Worm (Caenorhabditis elegans) whole organism, L4 larva: ENCODE results near the gene F22B3.7.
A peak's percentile ranks its signal among the peaks of the same experiment; 100 is the strongest.

Experiments
- D1046.2 ChIP-seq: fragments of 200-800 bp; sonication (Bioruptor generic); IDR thresholded peaks from 2 replicates; pipeline ENCODE4 v1.3.6; 2022; ENCODE audit warnings: missing genetic modification characterization, missing compliant biosample characterization
- F26F4.8 ChIP-seq: fragments of 200-800 bp; sonication (Bioruptor generic); conservative IDR thresholded peaks from 2 replicates; pipeline ENCODE4 v1.3.6; 2022; ENCODE audit warnings: missing genetic modification characterization, missing compliant biosample characterization
- F44E2.7 ChIP-seq: fragments of 200-800 bp; sonication (Bioruptor generic); IDR thresholded peaks from 2 replicates; pipeline ENCODE4 v2.1.2; 2022; ENCODE audit warnings: missing genetic modification characterization, missing compliant biosample characterization
- F49E8.2 ChIP-seq: sonication (generic microtip); optimal IDR thresholded peaks from 2 replicates; lab custom pipeline; 2016; ENCODE audit warnings: missing compliant biosample characterization, mild to moderate bottlenecking, missing genetic modification characterization, borderline replicate concordance
- Y105C5A.15 ChIP-seq: fragments of 200-800 bp; sonication (Bioruptor generic); IDR thresholded peaks from 2 replicates; pipeline ENCODE4 v1.3.6; 2022; ENCODE audit warnings: missing genetic modification characterization, missing compliant biosample characterization
- Y48G9A.11 ChIP-seq: fragments of 200-800 bp; sonication (Bioruptor generic); IDR thresholded peaks from 2 replicates; pipeline ENCODE4 v1.3.6; 2022; ENCODE audit warnings: missing genetic modification reagents, missing genetic modification characterization, missing compliant biosample characterization
- ZK546.5 ChIP-seq, 2 experiments: sonication (generic microtip); optimal IDR thresholded peaks; 2 replicates each; lab custom pipeline; 2017; ENCODE audit warnings: missing biosample characterization in 2 of 2, missing genetic modification characterization in 2 of 2
- aha-1 ChIP-seq: fragments of 150-350 bp; peaks from one replicate; lab custom pipeline; 2014; ENCODE audit warnings: missing biosample characterization, missing genetic modification characterization
- arid-1 ChIP-seq: fragments of 200-800 bp; sonication (Bioruptor generic); conservative IDR thresholded peaks from 2 replicates; pipeline ENCODE4 v1.3.6; 2022; ENCODE audit warnings: missing genetic modification reagents, missing genetic modification characterization, missing compliant biosample characterization
- ceh-62 ChIP-seq: sonication (generic microtip); optimal IDR thresholded peaks from 2 replicates; lab custom pipeline; 2017; ENCODE audit warnings: missing biosample characterization, missing genetic modification characterization
- ces-1 ChIP-seq: fragments of 150-350 bp; sonication (generic microtip); optimal IDR thresholded peaks from 4 replicates; lab custom pipeline; 2014; ENCODE audit warnings: missing biosample characterization, missing genetic modification reagents, missing genetic modification characterization
- ctbp-1 ChIP-seq: fragments of 200-800 bp; sonication (Bioruptor generic); IDR thresholded peaks from 2 replicates; pipeline ENCODE4 v1.3.6; 2022; ENCODE audit warnings: missing genetic modification reagents, missing genetic modification characterization, missing compliant biosample characterization
- daf-19 ChIP-seq: fragments of 200-800 bp; sonication (Bioruptor generic); conservative IDR thresholded peaks from 2 replicates; pipeline ENCODE4 v1.3.6; 2022; ENCODE audit warnings: missing genetic modification characterization, missing compliant biosample characterization
- dmd-8 ChIP-seq: fragments of 200-800 bp; sonication (Bioruptor generic); IDR thresholded peaks from 2 replicates; pipeline ENCODE4 v1.3.6; 2022; ENCODE audit warnings: missing genetic modification characterization, missing compliant biosample characterization
- duxl-1 ChIP-seq: sonication (generic microtip); optimal IDR thresholded peaks from 2 replicates; lab custom pipeline; 2016; ENCODE audit warnings: mild to moderate bottlenecking, missing genetic modification characterization, moderate library complexity, missing compliant biosample characterization; ENCODE audit not compliant: poor library complexity
- dve-1 ChIP-seq: sonication (generic microtip); optimal IDR thresholded peaks from 2 replicates; lab custom pipeline; 2017; ENCODE audit warnings: antibody characterized with exemption, mild to moderate bottlenecking, missing genetic modification characterization, missing compliant biosample characterization; ENCODE audit not compliant: insufficient read depth
- hlh-30 ChIP-seq: sonication (generic microtip); optimal IDR thresholded peaks from 2 replicates; lab custom pipeline; 2017; ENCODE audit warnings: antibody characterized with exemption, mild to moderate bottlenecking, missing genetic modification characterization, missing compliant biosample characterization; ENCODE audit not compliant: insufficient read depth
- hmg-1.1 ChIP-seq: fragments of 200-800 bp; sonication (Bioruptor generic); IDR thresholded peaks from 2 replicates; pipeline ENCODE4 v1.3.6; 2022; ENCODE audit warnings: missing genetic modification reagents, missing genetic modification characterization, missing compliant biosample characterization
- lin-38 ChIP-seq: fragments of 200-800 bp; sonication (Bioruptor generic); IDR thresholded peaks from 2 replicates; pipeline ENCODE4 v1.3.6; 2022; ENCODE audit warnings: missing genetic modification reagents, missing genetic modification characterization, missing compliant biosample characterization
- lin-39 ChIP-seq: fragments of 150-350 bp; optimal IDR thresholded peaks from 2 replicates; lab custom pipeline; 2014; ENCODE audit warnings: missing biosample characterization, missing genetic modification reagents, missing genetic modification characterization
- madf-5 ChIP-seq, 2 experiments: fragments of 200-800 bp; sonication (Bioruptor generic); IDR thresholded peaks; 2 replicates each; pipeline ENCODE4 v1.3.6; 2022; ENCODE audit warnings: missing compliant biosample characterization in 2 of 2, missing genetic modification characterization in 2 of 2
- mdt-29 ChIP-seq: fragments of 200-800 bp; sonication (Bioruptor generic); IDR thresholded peaks from 2 replicates; pipeline ENCODE4 v1.3.6; 2022; ENCODE audit warnings: missing genetic modification reagents, missing genetic modification characterization, missing compliant biosample characterization
- mxl-2 ChIP-seq: fragments of 200-800 bp; sonication (Bioruptor generic); conservative IDR thresholded peaks from 2 replicates; pipeline ENCODE4 v1.3.6; 2022; ENCODE audit warnings: missing genetic modification reagents, missing genetic modification characterization, missing compliant biosample characterization
- nhr-11 ChIP-seq: fragments of 150-350 bp; optimal IDR thresholded peaks from 2 replicates; lab custom pipeline; 2014; ENCODE audit warnings: missing biosample characterization, missing genetic modification characterization
- nhr-28 ChIP-seq: fragments of 150-350 bp; optimal IDR thresholded peaks from 2 replicates; lab custom pipeline; 2014; ENCODE audit warnings: missing biosample characterization, missing genetic modification characterization
- nhr-48 ChIP-seq: sonication (generic microtip); optimal IDR thresholded peaks from 2 replicates; lab custom pipeline; 2016; ENCODE audit warnings: mild to moderate bottlenecking, missing genetic modification characterization, missing compliant biosample characterization
- set-16 ChIP-seq: fragments of 200-800 bp; sonication (Bioruptor generic); IDR thresholded peaks from 2 replicates; pipeline ENCODE4 v1.3.6; 2022; ENCODE audit warnings: missing genetic modification reagents, missing genetic modification characterization, missing compliant biosample characterization
- snpc-1.2 ChIP-seq: fragments of 200-800 bp; sonication (Bioruptor generic); IDR thresholded peaks from 2 replicates; pipeline ENCODE4 v1.3.6; 2022; ENCODE audit warnings: missing genetic modification reagents, missing genetic modification characterization, missing compliant biosample characterization
- snpc-4 ChIP-seq: fragments of 150-350 bp; optimal IDR thresholded peaks from 2 replicates; lab custom pipeline; 2014; ENCODE audit warnings: missing biosample characterization, missing genetic modification characterization
- unc-130 ChIP-seq: sonication (generic microtip); optimal IDR thresholded peaks from 2 replicates; lab custom pipeline; 2016; ENCODE audit warnings: missing genetic modification reagents, missing genetic modification characterization, missing compliant biosample characterization
- vab-7 ChIP-seq: fragments of 200-800 bp; sonication (Bioruptor generic); IDR thresholded peaks from 2 replicates; pipeline ENCODE4 v1.3.6; 2022; ENCODE audit warnings: missing genetic modification reagents, missing genetic modification characterization, missing compliant biosample characterization
- zag-1 ChIP-seq: fragments of 150-350 bp; optimal IDR thresholded peaks from 2 replicates; lab custom pipeline; 2014; ENCODE audit warnings: missing biosample characterization, missing genetic modification characterization
- ztf-11 ChIP-seq: fragments of 150-350 bp; optimal IDR thresholded peaks from 2 replicates; lab custom pipeline; 2014; ENCODE audit warnings: missing biosample characterization, missing genetic modification characterization

The F22B3.7 gene

ce11 chrIV:11401482-11401881, 20.1 kb downstream of the F22B3.7 start (continued):
- no peak for TF ChIP-seq set-16
- TF ChIP-seq lin-39 (tag; lab: Kevin White, UChicago) = no peak
- TF ChIP-seq hlh-30 (tag; lab: Kevin White, UChicago) = no peak

ce11 chrIV:11400098-11400497, 21.5 kb downstream of the F22B3.7 start:
- TF ChIP-seq lin-38 (peak; percentile 85), mdt-29 (GFP tag; lab: Robert Waterston, UW) (peak; percentile 41; the same call in 1 of the 2 replicates), Y48G9A.11 (peak; percentile 55; the same call in 1 of the 2 replicates), vab-7 (GFP tag; lab: Robert Waterston, UW) (0 out of 2 replicates have a peak, but pooled peaks have one; percentile 9), arid-1 (GFP tag; lab: Robert Waterston, UW) (0 out of 2 replicates have a peak, but pooled peaks have one; percentile 9), F26F4.8 (GFP tag; lab: Robert Waterston, UW) (0 out of 2 replicates have a peak, but pooled peaks have one; percentile 22), Y105C5A.15 (peak; percentile 39; the same call in 1 of the 2 replicates), snpc-1.2 (GFP tag; lab: Robert Waterston, UW) (peak; percentile 68), dmd-8 (GFP tag; lab: Robert Waterston, UW) (peak; percentile 68; the same call in 1 of the 2 replicates)
- TF ChIP-seq, all 104 proteins: peak for 9; not testable (repeated sequence) for 95

ce11 chrIV:11398267-11398825, 23.2 kb downstream of the F22B3.7 start, which contains the start of gene dsl-6:
Gene dsl-6 (minus strand): TSS chrIV:11398317.
- TF ChIP-seq hmg-1.1 (0 out of 2 replicates have a peak, but pooled peaks have one; percentile 19), lin-38 (peak; percentile 64)

ce11 chrIV:11394243-11394642, 27.4 kb downstream of the F22B3.7 start, which contains the start of gene tag-89:
Gene tag-89 (plus strand): TSS chrIV:11394543.
- TF ChIP-seq nhr-48 (tag; lab: Kevin White, UChicago) = no peak
- TF ChIP-seq D1046.2 (GFP tag; lab: Robert Waterston, UW) = no peak
- no peak for TF ChIP-seq dve-1 (tag; lab: Kevin White, UChicago)

DNA sequence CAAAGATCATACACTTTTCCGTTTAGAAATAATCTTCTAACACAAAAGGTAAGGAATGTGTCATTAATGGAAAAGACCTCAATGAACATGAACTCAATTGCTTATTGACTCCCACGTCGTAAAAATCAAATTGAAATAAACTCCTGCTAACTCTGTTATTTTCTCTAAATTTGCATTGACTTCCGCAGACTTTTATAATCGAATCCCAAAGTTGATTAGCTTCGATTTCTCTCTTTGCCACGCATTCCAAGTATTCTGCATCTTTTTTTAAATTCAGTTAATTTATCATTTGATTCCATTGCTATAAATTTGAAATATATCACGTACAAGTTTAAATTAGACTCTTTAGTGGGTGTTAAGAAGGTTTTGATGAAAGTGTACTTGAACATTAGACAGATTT, 32.9 kb downstream of the F22B3.7 start:
- TF ChIP-seq nhr-28 (tag; lab: Kevin White, UChicago) (no peak), ces-1 (GFP tag; lab: Kevin White, UChicago) (peak; percentile 80), F44E2.7 (GFP tag; lab: Robert Waterston, UW) (no peak), aha-1 (peak; percentile 68), nhr-11 (tag; lab: Kevin White, UChicago) (peak; percentile 15), ztf-11 (tag; lab: Kevin White, UChicago) (no peak), ZK546.5 (tag; optimal IDR thresholded peaks at IDR 0.05; lab: Kevin White, UChicago) (no peak)
- TF ChIP-seq, all 104 proteins: peak for 3

DNA sequence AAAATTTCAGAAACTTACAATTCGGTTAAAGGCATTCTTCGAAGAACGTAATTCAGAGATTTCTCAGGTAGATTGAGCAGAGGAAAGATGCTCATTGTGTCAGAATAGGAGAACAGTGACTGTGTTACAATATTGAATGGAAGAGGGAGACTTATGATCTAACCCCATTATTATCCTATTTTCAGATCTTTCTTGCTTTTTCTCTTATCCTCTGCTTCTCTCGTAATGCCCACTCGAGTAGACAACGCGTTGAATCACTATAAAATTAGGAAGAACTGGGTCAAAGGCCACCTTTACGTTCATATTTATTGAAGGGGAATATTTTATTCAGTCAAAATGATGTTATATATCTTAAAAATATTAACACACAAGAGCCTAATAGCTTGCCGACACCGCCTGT, 42.3 kb downstream of the F22B3.7 start, which contains the start of gene fbxb-76:
TSS of gene fbxb-76 (minus strand) at position 101 of the 400 bp plus-strand sequence.
- TF ChIP-seq ceh-62 (tag; lab: Kevin White, UChicago) = no peak
- TF ChIP-seq, all 104 proteins: peak for 0

DNA sequence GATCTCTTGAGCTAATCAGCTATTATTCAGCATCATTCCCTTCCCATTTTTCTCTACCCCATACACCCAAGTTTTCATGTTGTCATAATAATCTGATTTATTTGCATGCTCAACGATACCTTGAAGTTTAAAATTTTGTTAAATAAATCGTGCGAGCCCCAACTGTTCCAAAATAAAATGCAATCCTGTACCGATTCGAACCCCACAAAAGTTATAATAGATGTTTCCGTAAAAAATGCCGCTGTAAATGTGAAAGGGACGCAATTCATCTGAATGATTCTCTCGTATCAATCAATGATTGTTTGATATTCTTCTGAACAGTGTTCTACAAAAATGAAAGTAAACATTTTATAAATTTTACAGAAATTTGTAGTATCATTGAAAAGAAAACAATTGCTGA, 44.2 kb downstream of the F22B3.7 start:
- TF ChIP-seq Y48G9A.11 (0 out of 2 replicates have a peak, but pooled peaks have one; percentile 27), madf-5 (GFP tag; IDR thresholded peaks at IDR 0.05; lab: Robert Waterston, UW) (0 out of 4 replicates have a peak, but pooled peaks of 1 of the 2 experiments have one; percentile 23), ctbp-1 (GFP tag; lab: Robert Waterston, UW) (0 out of 2 replicates have a peak, but pooled peaks have one; percentile 36), snpc-1.2 (GFP tag; lab: Robert Waterston, UW) (peak; percentile 71; the same call in 1 of the 2 replicates), duxl-1 (tag; lab: Kevin White, UChicago) (no peak), unc-130 (GFP tag; lab: Kevin White, UChicago) (peak; percentile 45), snpc-4 (no peak), zag-1 (no peak), daf-19 (GFP tag; lab: Robert Waterston, UW) (0 out of 2 replicates have a peak, but pooled peaks have one; percentile 12), mxl-2 (GFP tag; lab: Robert Waterston, UW) (no peak), lin-38 (peak; percentile 59), F49E8.2 (tag; lab: Kevin White, UChicago) (peak; percentile 84)
